Worm (Caenorhabditis elegans): ENCODE measurements around the gene Y71H2AR.2.

DNA sequence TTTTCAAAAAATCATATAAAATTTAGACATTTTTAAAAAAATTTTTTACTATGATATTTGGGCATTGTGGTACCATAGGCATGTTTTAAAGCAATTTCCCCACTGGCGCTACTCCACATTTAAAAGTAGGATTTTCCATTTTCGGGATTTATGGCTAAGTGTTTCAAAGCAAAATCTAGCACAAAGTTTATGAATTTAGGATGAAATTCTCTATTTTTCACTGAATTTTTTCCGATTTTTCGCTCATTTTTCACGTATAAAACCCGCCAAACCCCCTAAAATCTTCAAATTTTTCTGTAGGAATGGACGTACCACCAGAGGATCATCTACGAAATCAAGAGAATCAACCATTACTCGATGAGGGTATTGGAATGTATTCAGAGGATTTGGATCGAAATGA, 21.7 kb downstream of the Y71H2AR.2 start, which contains the start of gene pipp-4P:
- TF ChIP-seq unc-39 (tag; optimal IDR thresholded peaks at IDR 0.05) (no peak), elt-3 (tag; optimal IDR thresholded peaks at IDR 0.05) (no peak), lin-13 (tag; optimal IDR thresholded peaks at IDR 0.05) (no peak)

Data from whole organism, mixed stage, embryonic.